Worm (Caenorhabditis elegans) whole organism, L3 larva: ENCODE data around the gene F45D11.14.
"Not testable (repeated sequence)": the region's sequence is repeated elsewhere in the genome, so short reads cannot be mapped to it uniquely, and the experiment has no call there.

Source experiments
- egl-27 ChIP-seq: sonication (generic microtip); optimal IDR thresholded peaks from 4 replicates; lab custom pipeline; 2017; ENCODE audit warnings: missing biosample characterization, missing genetic modification reagents, missing genetic modification characterization
- pqm-1 ChIP-seq: fragments of 150-350 bp; optimal IDR thresholded peaks from 2 replicates; lab custom pipeline; 2017; ENCODE audit warnings: missing biosample characterization, missing genetic modification characterization, inconsistent platforms
- snpc-4 ChIP-seq: fragments of 150-350 bp; optimal IDR thresholded peaks from 2 replicates; lab custom pipeline; 2014; ENCODE audit warnings: missing biosample characterization, missing genetic modification characterization

DNA sequence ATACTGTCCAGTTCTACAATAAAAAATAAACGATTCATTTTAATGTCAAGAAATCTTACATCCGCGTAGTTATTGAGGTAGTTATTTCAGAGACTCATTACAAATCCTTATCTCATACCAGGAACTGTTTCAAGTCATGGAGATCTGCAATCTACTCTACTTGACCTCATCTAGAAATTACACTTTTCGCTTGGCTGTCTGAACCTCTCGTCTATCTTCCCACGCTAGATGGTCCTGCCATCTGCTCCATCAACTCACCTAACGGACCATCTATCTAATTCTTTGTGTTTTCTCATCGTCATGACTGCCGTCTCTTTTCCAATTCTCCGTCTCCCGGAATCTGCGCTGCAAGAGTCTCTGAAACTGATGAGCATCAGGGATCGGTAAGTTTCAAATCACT lies 12.0 kb downstream of the F45D11.14 start, which contains the start of gene F45D11.7:
- not testable (repeated sequence) for TF ChIP-seq egl-27 (tag; lab: Kevin White, UChicago); snpc-4; pqm-1
